Worm (Caenorhabditis elegans): ENCODE data around the gene C33H5.16.

The C33H5.16 gene

DNA sequence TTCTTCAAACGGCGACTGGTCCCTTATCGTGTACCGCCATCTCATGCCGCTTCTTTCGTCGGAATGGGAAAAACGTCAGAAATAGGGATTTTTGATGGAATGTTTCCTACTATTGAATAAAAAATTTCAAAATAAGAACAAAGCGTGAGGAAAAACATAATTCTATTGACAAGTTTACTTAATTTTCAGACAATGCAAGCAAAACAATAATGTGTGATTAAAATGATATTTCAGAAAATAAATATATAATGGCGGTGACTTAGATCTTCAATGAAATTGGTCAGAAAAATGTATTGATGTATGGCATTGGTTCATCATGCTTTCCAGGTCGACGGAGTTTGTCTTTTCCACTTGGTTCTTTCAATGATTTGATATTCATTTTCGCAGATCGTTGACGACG is 8.4 kb downstream of the C33H5.16 start, which contains the start of gene ntp-1:
Gene ntp-1 (minus strand): TSS at position 101 of the 400 bp plus-strand sequence.
- TF ChIP-seq nhr-28 (tag; optimal IDR thresholded peaks at IDR 0.05) (no peak), snpc-4 (tag; optimal IDR thresholded peaks at IDR 0.05) (no peak), unc-39 (tag; optimal IDR thresholded peaks at IDR 0.05) (no peak), pha-4 (tag; optimal IDR thresholded peaks at IDR 0.05) (no peak), flh-1 (GFP tag; optimal IDR thresholded peaks at IDR 0.05) (no peak), cnd-1 (tag; optimal IDR thresholded peaks at IDR 0.05) (no peak), sem-2 (GFP tag; optimal IDR thresholded peaks at IDR 0.05) (no peak), unc-62 (GFP tag; optimal IDR thresholded peaks at IDR 0.05) (no peak), sptf-1 (tag; optimal IDR thresholded peaks at IDR 0.05) (no peak), lin-32 (GFP tag; optimal IDR thresholded peaks at IDR 0.05) (no peak), drap-1 (GFP tag; optimal IDR thresholded peaks at IDR 0.05) (no peak), M03D4.4 (tag; optimal IDR thresholded peaks at IDR 0.05) (no peak), elt-3 (tag; optimal IDR thresholded peaks at IDR 0.05) (no peak), blmp-1 (tag; optimal IDR thresholded peaks at IDR 0.05) (no peak), mab-5 (tag; optimal IDR thresholded peaks at IDR 0.05) (no peak), lsy-2 (tag; optimal IDR thresholded peaks at IDR 0.05) (no peak), mls-2 (tag; optimal IDR thresholded peaks at IDR 0.05) (no peak), ceh-39 (tag; optimal IDR thresholded peaks at IDR 0.05) (no peak), mep-1 (tag; optimal IDR thresholded peaks at IDR 0.05) (no peak), elt-1 (tag; optimal IDR thresholded peaks at IDR 0.05; ENCODE audit: borderline replicate concordance, insufficient read depth) (no peak)

- TF ChIP-seq hlh-1 (tag; optimal IDR thresholded peaks at IDR 0.05) (no peak), mep-1 (tag; optimal IDR thresholded peaks at IDR 0.05) (no peak), nhr-76 (tag; optimal IDR thresholded peaks at IDR 0.05) (no peak), flh-1 (GFP tag; optimal IDR thresholded peaks at IDR 0.05) (no peak), ztf-11 (tag; optimal IDR thresholded peaks at IDR 0.05) (no peak), lin-13 (tag; optimal IDR thresholded peaks at IDR 0.05) (no peak), unc-62 (GFP tag; optimal IDR thresholded peaks at IDR 0.05) (no peak), elt-1 (tag; optimal IDR thresholded peaks at IDR 0.05; ENCODE audit: borderline replicate concordance, insufficient read depth) (no peak), bed-3 (GFP tag; optimal IDR thresholded peaks at IDR 0.05) (no peak), nhr-2 (tag; optimal IDR thresholded peaks at IDR 0.05) (no peak), drap-1 (GFP tag; optimal IDR thresholded peaks at IDR 0.05) (no peak), sptf-1 (tag; optimal IDR thresholded peaks at IDR 0.05) (no peak), blmp-1 (tag; optimal IDR thresholded peaks at IDR 0.05) (no peak)
Observed at ce11 chrIV:7791821-7792446, 11.2 kb downstream of the C33H5.16 start, which contains the start of gene C33H5.13. Gene C33H5.13, minus strand, starts transcription at chrIV:7792263.

- TF ChIP-seq sptf-1 (tag; optimal IDR thresholded peaks at IDR 0.05): peak; percentile 6
- TF ChIP-seq cnd-1 (tag; optimal IDR thresholded peaks at IDR 0.05): peak; percentile 58
- TF ChIP-seq unc-39 (tag; optimal IDR thresholded peaks at IDR 0.05): no peak
- TF ChIP-seq snpc-4 (tag; optimal IDR thresholded peaks at IDR 0.05): no peak
- TF ChIP-seq elt-1 (tag; optimal IDR thresholded peaks at IDR 0.05; ENCODE audit: borderline replicate concordance, insufficient read depth): peak; percentile 30
- TF ChIP-seq bed-3 (GFP tag; optimal IDR thresholded peaks at IDR 0.05): no peak
- TF ChIP-seq tbx-8 (GFP tag; optimal IDR thresholded peaks at IDR 0.05): no peak
- no peak for TF ChIP-seq M03D4.4 (tag; optimal IDR thresholded peaks at IDR 0.05)
- no peak for TF ChIP-seq nhr-28 (tag; optimal IDR thresholded peaks at IDR 0.05)
- no peak for TF ChIP-seq lin-32 (GFP tag; optimal IDR thresholded peaks at IDR 0.05)
- no peak for TF ChIP-seq flh-1 (GFP tag; optimal IDR thresholded peaks at IDR 0.05)
- TF ChIP-seq pha-4 (tag; optimal IDR thresholded peaks at IDR 0.05): peak; percentile 94
- peak; percentile 86 for TF ChIP-seq ceh-39 (tag; optimal IDR thresholded peaks at IDR 0.05)
- no peak for TF ChIP-seq blmp-1 (tag; optimal IDR thresholded peaks at IDR 0.05)
- no peak for TF ChIP-seq ham-2 (GFP tag; optimal IDR thresholded peaks at IDR 0.05)
- TF ChIP-seq elt-3 (tag; optimal IDR thresholded peaks at IDR 0.05): no peak
- TF ChIP-seq nhr-2 (tag; optimal IDR thresholded peaks at IDR 0.05): no peak
- TF ChIP-seq nhr-12 (tag; optimal IDR thresholded peaks at IDR 0.05): peak; percentile 2
- peak; percentile 98 for TF ChIP-seq lsy-2 (tag; optimal IDR thresholded peaks at IDR 0.05)
- no peak for TF ChIP-seq ztf-11 (tag; optimal IDR thresholded peaks at IDR 0.05)
- peak; percentile 95 for TF ChIP-seq hlh-1 (tag; optimal IDR thresholded peaks at IDR 0.05)
- no peak for TF ChIP-seq mab-5 (tag; optimal IDR thresholded peaks at IDR 0.05)
- TF ChIP-seq ceh-83 (GFP tag; optimal IDR thresholded peaks at IDR 0.05): no peak
- TF ChIP-seq unc-62 (GFP tag; optimal IDR thresholded peaks at IDR 0.05): peak; percentile 77
- TF ChIP-seq ceh-43 (GFP tag; optimal IDR thresholded peaks at IDR 0.05): no peak
- peak; percentile 87 for TF ChIP-seq ces-1 (GFP tag; optimal IDR thresholded peaks at IDR 0.05)
- peak; percentile 98 for TF ChIP-seq mep-1 (tag; optimal IDR thresholded peaks at IDR 0.05)
- no peak for TF ChIP-seq mls-2 (tag; optimal IDR thresholded peaks at IDR 0.05)
- TF ChIP-seq lin-13 (tag; optimal IDR thresholded peaks at IDR 0.05): peak; percentile 85
- TF ChIP-seq zip-8 (tag; optimal IDR thresholded peaks at IDR 0.05): no peak
- TF ChIP-seq nhr-237 (tag; optimal IDR thresholded peaks at IDR 0.05): peak; percentile 86
- peak; percentile 20 for TF ChIP-seq drap-1 (GFP tag; optimal IDR thresholded peaks at IDR 0.05)
- TF ChIP-seq unc-120 (tag; optimal IDR thresholded peaks at IDR 0.05; ENCODE audit: poor library complexity, severe bottlenecking): peak; percentile 56
- TF ChIP-seq nhr-76 (tag; optimal IDR thresholded peaks at IDR 0.05): no peak
- TF ChIP-seq sem-2 (GFP tag; optimal IDR thresholded peaks at IDR 0.05): no peak
Observed at ce11 chrIV:7790801-7791588, 12.2 kb downstream of the C33H5.16 start, which contains the start of gene rsp-6. Gene rsp-6, minus strand, starts transcription at chrIV:7791229.
